Worm (Caenorhabditis elegans): ENCODE measurements around the gene ZK154.4.

The ZK154.4 gene

ce11 chrX:7808388-7808787 is 26.2 kb upstream of the ZK154.4 start:
- TF ChIP-seq skn-1 (tag; optimal IDR thresholded peaks at IDR 0.05) = no peak
- TF ChIP-seq ama-1 (optimal IDR thresholded peaks at IDR 0.05) = peak; percentile 29
- peak; percentile 66 for TF ChIP-seq ceh-28 (tag; optimal IDR thresholded peaks at IDR 0.05)
- TF ChIP-seq pha-4 (tag; optimal IDR thresholded peaks at IDR 0.05) = peak; percentile 17
- TF ChIP-seq mml-1 (tag; optimal IDR thresholded peaks at IDR 0.05) = no peak
- no peak for TF ChIP-seq pqm-1 (tag; optimal IDR thresholded peaks at IDR 0.05)
- TF ChIP-seq fkh-10 (GFP tag; optimal IDR thresholded peaks at IDR 0.05) = no peak

- TF ChIP-seq fkh-2 (tag; optimal IDR thresholded peaks at IDR 0.05) (no peak), nhr-12 (tag; optimal IDR thresholded peaks at IDR 0.05) (no peak), elt-2 (tag; optimal IDR thresholded peaks at IDR 0.05) (peak; percentile 1)
Measured at ce11 chrX:7800370-7800769, 18.2 kb upstream of the ZK154.4 start.

ce11 chrX:7799680-7800079 is 17.5 kb upstream of the ZK154.4 start, which contains the start of gene gpx-7:
Gene gpx-7 (minus strand): TSS chrX:7799780.
- TF ChIP-seq hmg-11 (tag; optimal IDR thresholded peaks at IDR 0.05) (no peak), ztf-4 (tag; optimal IDR thresholded peaks at IDR 0.05) (no peak), nhr-77 (tag; optimal IDR thresholded peaks at IDR 0.05) (no peak), mml-1 (tag; optimal IDR thresholded peaks at IDR 0.05) (no peak), nhr-43 (tag; optimal IDR thresholded peaks at IDR 0.05; ENCODE audit: poor library complexity, severe bottlenecking) (no peak), lsy-12 (tag; optimal IDR thresholded peaks at IDR 0.05) (no peak), tbx-2 (tag; optimal IDR thresholded peaks at IDR 0.05) (no peak), snpc-4 (tag; optimal IDR thresholded peaks at IDR 0.05) (no peak), fkh-2 (tag; optimal IDR thresholded peaks at IDR 0.05) (no peak), lin-39 (tag; optimal IDR thresholded peaks at IDR 0.05) (no peak), nhr-12 (tag; optimal IDR thresholded peaks at IDR 0.05) (no peak), elt-2 (tag; optimal IDR thresholded peaks at IDR 0.05) (peak; percentile 50), nhr-23 (tag; optimal IDR thresholded peaks at IDR 0.05) (no peak), ceh-82 (tag; optimal IDR thresholded peaks at IDR 0.05) (no peak), ztf-11 (tag; optimal IDR thresholded peaks at IDR 0.05) (no peak), nhr-67 (tag; optimal IDR thresholded peaks at IDR 0.05) (no peak), nfya-1 (tag; optimal IDR thresholded peaks at IDR 0.05; ENCODE audit: insufficient read depth) (no peak), pqm-1 (tag; optimal IDR thresholded peaks at IDR 0.05) (peak; percentile 43), nhr-25 (tag; optimal IDR thresholded peaks at IDR 0.05) (no peak), jun-1 (tag; optimal IDR thresholded peaks at IDR 0.05) (no peak), unc-39 (tag; optimal IDR thresholded peaks at IDR 0.05) (no peak), egl-27 (tag; optimal IDR thresholded peaks at IDR 0.05) (no peak), pha-4 (tag; optimal IDR thresholded peaks at IDR 0.05) (peak; percentile 11), fos-1 (tag; optimal IDR thresholded peaks at IDR 0.05) (no peak), lin-15B (tag; optimal IDR thresholded peaks at IDR 0.05) (no peak), egl-5 (tag; optimal IDR thresholded peaks at IDR 0.05) (no peak), elt-3 (tag; optimal IDR thresholded peaks at IDR 0.05) (no peak)

ce11 chrX:7798248-7799020 is 16.2 kb upstream of the ZK154.4 start, which contains the start of gene adm-4:
Gene adm-4 (minus strand): TSS chrX:7798298.
- TF ChIP-seq ceh-82 (tag; optimal IDR thresholded peaks at IDR 0.05) = no peak
- TF ChIP-seq nhr-77 (tag; optimal IDR thresholded peaks at IDR 0.05) = no peak
- TF ChIP-seq nhr-12 (tag; optimal IDR thresholded peaks at IDR 0.05) = no peak
- no peak for TF ChIP-seq egl-5 (tag; optimal IDR thresholded peaks at IDR 0.05)
- TF ChIP-seq tbx-2 (tag; optimal IDR thresholded peaks at IDR 0.05) = no peak
- TF ChIP-seq elt-2 (tag; optimal IDR thresholded peaks at IDR 0.05) = peak; percentile 29
- no peak for TF ChIP-seq ama-1 (optimal IDR thresholded peaks at IDR 0.05)
- no peak for TF ChIP-seq jun-1 (tag; optimal IDR thresholded peaks at IDR 0.05)
- no peak for TF ChIP-seq sea-2 (GFP tag; optimal IDR thresholded peaks at IDR 0.05)
- peak; percentile 48 for TF ChIP-seq nfya-1 (tag; optimal IDR thresholded peaks at IDR 0.05; ENCODE audit: insufficient read depth)
- peak; percentile 53 for TF ChIP-seq pha-4 (tag; optimal IDR thresholded peaks at IDR 0.05)
- peak; percentile 48 for TF ChIP-seq nhr-23 (tag; optimal IDR thresholded peaks at IDR 0.05)
- no peak for TF ChIP-seq zag-1 (tag; optimal IDR thresholded peaks at IDR 0.05)
- TF ChIP-seq ZK546.5 (tag; optimal IDR thresholded peaks at IDR 0.05) = no peak
- TF ChIP-seq aly-2 (tag; optimal IDR thresholded peaks at IDR 0.05) = no peak
- no peak for TF ChIP-seq snpc-4 (tag; optimal IDR thresholded peaks at IDR 0.05)
- no peak for TF ChIP-seq fkh-10 (GFP tag; optimal IDR thresholded peaks at IDR 0.05)
- TF ChIP-seq pqm-1 (tag; optimal IDR thresholded peaks at IDR 0.05) = no peak
- TF ChIP-seq skn-1 (tag; optimal IDR thresholded peaks at IDR 0.05) = no peak
- TF ChIP-seq ceh-9 (tag; optimal IDR thresholded peaks at IDR 0.05) = no peak
- no peak for TF ChIP-seq nhr-237 (tag; optimal IDR thresholded peaks at IDR 0.05)
- no peak for TF ChIP-seq mml-1 (tag; optimal IDR thresholded peaks at IDR 0.05)
- no peak for TF ChIP-seq mdl-1 (tag; optimal IDR thresholded peaks at IDR 0.05)
- TF ChIP-seq lin-15B (tag; optimal IDR thresholded peaks at IDR 0.05) = peak; percentile 18
- no peak for TF ChIP-seq nhr-28 (tag; optimal IDR thresholded peaks at IDR 0.05)
- TF ChIP-seq elt-3 (tag; optimal IDR thresholded peaks at IDR 0.05) = no peak
- no peak for TF ChIP-seq R02D3.7 (tag; optimal IDR thresholded peaks at IDR 0.05)
- peak; percentile 2 for TF ChIP-seq nhr-25 (tag; optimal IDR thresholded peaks at IDR 0.05)
- TF ChIP-seq nhr-67 (tag; optimal IDR thresholded peaks at IDR 0.05) = no peak
- peak; percentile 14 for TF ChIP-seq nhr-43 (tag; optimal IDR thresholded peaks at IDR 0.05; ENCODE audit: poor library complexity, severe bottlenecking)
- TF ChIP-seq fkh-2 (tag; optimal IDR thresholded peaks at IDR 0.05) = no peak
- TF ChIP-seq ztf-4 (tag; optimal IDR thresholded peaks at IDR 0.05) = no peak
- TF ChIP-seq unc-39 (tag; optimal IDR thresholded peaks at IDR 0.05) = no peak
- TF ChIP-seq egl-27 (tag; optimal IDR thresholded peaks at IDR 0.05) = no peak
- TF ChIP-seq elt-1 (tag; optimal IDR thresholded peaks at IDR 0.05) = no peak
- TF ChIP-seq hmg-11 (tag; optimal IDR thresholded peaks at IDR 0.05) = peak; percentile 28
- TF ChIP-seq daf-12 (tag; optimal IDR thresholded peaks at IDR 0.05) = no peak

Data from whole organism, L3 larva.